Worm (Caenorhabditis elegans): ENCODE data around the gene mrpl-45.

The mrpl-45 gene

DNA sequence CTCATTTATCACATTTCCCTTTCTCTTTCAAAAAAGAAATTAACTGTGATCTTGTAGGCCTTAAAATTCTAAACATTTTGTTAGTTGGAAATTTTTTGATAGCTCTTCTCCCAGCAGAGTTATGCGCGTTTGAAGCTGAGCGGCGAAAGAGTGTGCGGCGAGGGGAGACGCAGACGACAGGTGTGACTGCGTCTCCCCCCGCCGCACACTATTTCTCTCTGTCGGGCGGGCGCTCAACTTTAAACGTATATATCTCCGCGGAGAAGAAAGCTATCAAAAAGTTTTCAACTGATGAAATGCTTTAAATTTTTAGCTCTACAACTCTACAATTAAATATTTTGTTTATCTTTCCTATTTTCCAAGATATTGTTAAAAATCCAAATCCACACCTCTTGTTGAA is 17.2 kb upstream of the mrpl-45 start:
- TF ChIP-seq nhr-41 (GFP tag; IDR thresholded peaks at IDR 0.05) (no peak), F26F4.8 (GFP tag; conservative IDR thresholded peaks at IDR 0.05) (no peak), egl-43 (GFP tag; IDR thresholded peaks at IDR 0.05) (no peak), sdz-12 (GFP tag; optimal IDR thresholded peaks at IDR 0.05) (no peak), daf-8 (GFP tag; IDR thresholded peaks at IDR 0.05) (no peak), zip-2 (tag; optimal IDR thresholded peaks at IDR 0.05) (no peak), ceh-44 (GFP tag; IDR thresholded peaks at IDR 0.05) (no peak), dmd-8 (GFP tag; IDR thresholded peaks at IDR 0.05) (no peak), aha-1 (tag) (peak; percentile 64), lin-38 (GFP tag; IDR thresholded peaks at IDR 0.05) (peak; percentile 13), F37D6.2 (tag; optimal IDR thresholded peaks at IDR 0.05) (no peak), nhr-11 (tag; optimal IDR thresholded peaks at IDR 0.05) (no peak), ZK337.2 (GFP tag; IDR thresholded peaks at IDR 0.05) (no peak), attf-4 (tag; optimal IDR thresholded peaks at IDR 0.05) (no peak)

DNA sequence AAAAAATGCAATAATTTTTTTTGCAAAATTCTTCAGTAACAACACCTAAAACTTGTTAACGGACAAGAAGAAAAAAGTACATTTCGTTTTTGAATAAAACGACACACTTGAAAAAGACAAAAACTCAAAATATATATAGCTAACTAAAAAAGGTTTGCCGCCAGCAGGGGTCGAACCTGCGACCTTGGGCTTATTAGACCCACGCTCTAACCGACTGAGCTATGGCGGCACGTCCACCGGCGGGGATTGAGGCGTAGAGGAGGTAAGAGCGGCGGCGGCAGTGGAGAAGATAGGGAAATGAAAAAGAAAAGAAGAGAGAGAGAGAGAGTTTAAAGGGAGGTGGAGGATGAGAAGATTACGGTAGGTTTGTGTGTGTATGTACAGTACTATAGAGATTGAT is 16.4 kb upstream of the mrpl-45 start:
- no peak for TF ChIP-seq F44E2.7 (GFP tag; IDR thresholded peaks at IDR 0.05)
- no peak for TF ChIP-seq R02D3.7 (tag; optimal IDR thresholded peaks at IDR 0.05)
- TF ChIP-seq unc-39 (tag; optimal IDR thresholded peaks at IDR 0.05), result no peak
- TF ChIP-seq daf-12 (tag; optimal IDR thresholded peaks at IDR 0.05), result no peak
- no peak for TF ChIP-seq nhr-48 (tag; optimal IDR thresholded peaks at IDR 0.05)
- no peak for TF ChIP-seq daf-16 (GFP tag; optimal IDR thresholded peaks at IDR 0.05)
- no peak for TF ChIP-seq daf-16 (tag; optimal IDR thresholded peaks at IDR 0.05)
- TF ChIP-seq ceh-28 (tag; optimal IDR thresholded peaks at IDR 0.05), result no peak
- TF ChIP-seq nhr-6 (tag; optimal IDR thresholded peaks at IDR 0.05), result no peak
- no peak for TF ChIP-seq madf-5 (GFP tag; IDR thresholded peaks at IDR 0.05)
- no peak for TF ChIP-seq lin-1 (GFP tag; IDR thresholded peaks at IDR 0.05)
- TF ChIP-seq madf-9 (GFP tag; conservative IDR thresholded peaks at IDR 0.05), result no peak
- TF ChIP-seq rbr-2 (tag; optimal IDR thresholded peaks at IDR 0.05), result peak; percentile 38
- TF ChIP-seq D1046.2 (GFP tag; IDR thresholded peaks at IDR 0.05), result no peak
- TF ChIP-seq jun-1 (tag; optimal IDR thresholded peaks at IDR 0.05), result no peak
- TF ChIP-seq vab-7 (GFP tag; IDR thresholded peaks at IDR 0.05), result peak; percentile 38; the same call in 1 of the 2 replicates
- TF ChIP-seq dmd-9 (GFP tag; IDR thresholded peaks at IDR 0.05), result 0 out of 2 replicates have a peak, but pooled peaks have one; percentile 45
- no peak for TF ChIP-seq ctbp-1 (GFP tag; IDR thresholded peaks at IDR 0.05)
- TF ChIP-seq pha-4 (GFP tag; IDR thresholded peaks at IDR 0.05), result peak; percentile 34; the same call in 1 of the 2 replicates
- TF ChIP-seq pha-4 (tag; optimal IDR thresholded peaks at IDR 0.05), result no peak
- TF ChIP-seq mep-1 (tag; optimal IDR thresholded peaks at IDR 0.05), result peak; percentile 31
- TF ChIP-seq nhr-77 (tag; optimal IDR thresholded peaks at IDR 0.05), result no peak
- no peak; the same call in 1 of the 2 replicates for TF ChIP-seq dmd-6 (GFP tag; IDR thresholded peaks at IDR 0.05)
- peak; percentile 66 for TF ChIP-seq set-16 (GFP tag; IDR thresholded peaks at IDR 0.05)
- no peak for TF ChIP-seq egl-27 (tag; optimal IDR thresholded peaks at IDR 0.05)
- no peak for TF ChIP-seq mxl-2 (GFP tag; conservative IDR thresholded peaks at IDR 0.05)
- no peak for TF ChIP-seq ZK337.2 (GFP tag; IDR thresholded peaks at IDR 0.05)
- no peak for TF ChIP-seq nhr-41 (GFP tag; IDR thresholded peaks at IDR 0.05)
- TF ChIP-seq ceh-44 (GFP tag; IDR thresholded peaks at IDR 0.05), result no peak
- TF ChIP-seq saeg-2 (GFP tag; IDR thresholded peaks at IDR 0.05), result no peak
- TF ChIP-seq mes-2 (tag; optimal IDR thresholded peaks at IDR 0.05; ENCODE audit: poor library complexity, severe bottlenecking), result peak; percentile 72
- no peak for TF ChIP-seq ZK546.5 (tag; optimal IDR thresholded peaks at IDR 0.05)
- TF ChIP-seq aha-1 (tag), result peak; percentile 85
- TF ChIP-seq dmd-8 (GFP tag; IDR thresholded peaks at IDR 0.05), result peak; percentile 31; the same call in 1 of the 2 replicates
- TF ChIP-seq tag-97 (GFP tag; IDR thresholded peaks at IDR 0.05), result no peak
- no peak for TF ChIP-seq fkh-10 (GFP tag; optimal IDR thresholded peaks at IDR 0.05)
- no peak for TF ChIP-seq daf-8 (GFP tag; IDR thresholded peaks at IDR 0.05)
- no peak for TF ChIP-seq zip-2 (tag; optimal IDR thresholded peaks at IDR 0.05)
- peak; percentile 26 for TF ChIP-seq nhr-102 (tag; optimal IDR thresholded peaks at IDR 0.05)
- TF ChIP-seq mdl-1 (tag; optimal IDR thresholded peaks at IDR 0.05), result no peak
- TF ChIP-seq ceh-32 (tag; optimal IDR thresholded peaks at IDR 0.05; ENCODE audit: poor library complexity), result no peak
- no peak for TF ChIP-seq spr-1 (tag; optimal IDR thresholded peaks at IDR 0.05)
- TF ChIP-seq F49E8.2 (tag; optimal IDR thresholded peaks at IDR 0.05; ENCODE audit: borderline replicate concordance), result no peak
- TF ChIP-seq ztf-11 (tag; optimal IDR thresholded peaks at IDR 0.05), result no peak

All from whole organism, L4 larva.